Worm (Caenorhabditis elegans): ENCODE measurements around the gene srj-10.

- TF ChIP-seq skn-1 (tag; optimal IDR thresholded peaks at IDR 0.05): no peak
- no peak for TF ChIP-seq nhr-11 (tag; optimal IDR thresholded peaks at IDR 0.05)
- TF ChIP-seq sup-37 (GFP tag; optimal IDR thresholded peaks at IDR 0.05): no peak
- TF ChIP-seq zag-1 (tag; optimal IDR thresholded peaks at IDR 0.05): no peak
- TF ChIP-seq ama-1 (optimal IDR thresholded peaks at IDR 0.05): no peak
- no peak for TF ChIP-seq aha-1 (tag; optimal IDR thresholded peaks at IDR 0.05)
- TF ChIP-seq lin-39 (tag; optimal IDR thresholded peaks at IDR 0.05): no peak
- no peak for TF ChIP-seq vab-15 (tag; optimal IDR thresholded peaks at IDR 0.05)
Observed at ce11 chrV:16075250-16075709, 1.5 kb upstream of the srj-10 start, which contains the start of the genes F14H3.12 and srj-29.

Measured in whole organism, L1 larva.